Fruit fly (Drosophila melanogaster) whole organism, embryonic: ENCODE data around the gene CG7370.

Source experiments
- Adf1 ChIP-seq: fragments of 200-800 bp; sonication (Bioruptor generic); IDR thresholded peaks from 2 replicates; pipeline ENCODE4 v1.3.6; 2022; ENCODE audit warnings: missing biosample characterization, missing genetic modification characterization
- Antp ChIP-seq: fragments of 200-800 bp; sonication (Bioruptor generic); optimal IDR thresholded peaks from 3 replicates; lab custom pipeline; 2016; ENCODE audit warnings: missing biosample characterization, missing genetic modification characterization
- CG10543 ChIP-seq: fragments of 200-800 bp; sonication (Bioruptor generic); optimal IDR thresholded peaks from 3 replicates; lab custom pipeline; 2017; ENCODE audit warnings: missing biosample characterization, mild to moderate bottlenecking, missing genetic modification characterization, moderate library complexity
- CG10979 ChIP-seq: fragments of 200-800 bp; sonication (Bioruptor generic); optimal IDR thresholded peaks from 2 replicates; lab custom pipeline; 2018; ENCODE audit warnings: missing biosample characterization, mild to moderate bottlenecking, missing genetic modification characterization, moderate library complexity
- CG15479 ChIP-seq: fragments of 200-800 bp; sonication (Bioruptor generic); optimal IDR thresholded peaks from 3 replicates; lab custom pipeline; 2019; ENCODE audit warnings: missing biosample characterization, mild to moderate bottlenecking, missing genetic modification characterization, moderate library complexity
- CG15696 ChIP-seq: fragments of 200-800 bp; sonication (Bioruptor generic); optimal IDR thresholded peaks from 2 replicates; lab custom pipeline; 2019; ENCODE audit warnings: missing biosample characterization, mild to moderate bottlenecking, missing genetic modification characterization, moderate library complexity
- CG2199 ChIP-seq: fragments of 200-800 bp; sonication (Bioruptor generic); IDR thresholded peaks from 3 replicates; pipeline ENCODE4 v1.3.6; 2022; ENCODE audit warnings: missing biosample characterization, missing genetic modification characterization
- CG2678 ChIP-seq: fragments of 200-800 bp; sonication (Bioruptor generic); optimal IDR thresholded peaks from 3 replicates; lab custom pipeline; 2019; ENCODE audit warnings: missing biosample characterization, mild to moderate bottlenecking, missing genetic modification characterization, moderate library complexity
- CG32767 ChIP-seq: fragments of 200-800 bp; sonication (Bioruptor generic); IDR thresholded peaks from 2 replicates; pipeline ENCODE4 v1.3.6; 2022; ENCODE audit warnings: missing biosample characterization, missing genetic modification characterization
- CG33213 ChIP-seq: fragments of 200-800 bp; sonication (Bioruptor generic); optimal IDR thresholded peaks from 3 replicates; lab custom pipeline; 2016; ENCODE audit warnings: missing biosample characterization, missing genetic modification characterization
- CG5953 ChIP-seq: fragments of 200-800 bp; sonication (Bioruptor generic); IDR thresholded peaks from 2 replicates; pipeline ENCODE4 v1.3.6; 2022; ENCODE audit warnings: missing biosample characterization, missing genetic modification characterization
- CG6254 ChIP-seq: fragments of 200-800 bp; sonication (Bioruptor generic); optimal IDR thresholded peaks from 3 replicates; lab custom pipeline; 2017; ENCODE audit warnings: mild to moderate bottlenecking, missing biosample characterization, missing genetic modification reagents, missing genetic modification characterization
- CG7786 ChIP-seq: fragments of 200-800 bp; sonication (Bioruptor generic); optimal IDR thresholded peaks from 2 replicates; lab custom pipeline; 2016; ENCODE audit warnings: missing biosample characterization, missing genetic modification characterization
- CG8765 ChIP-seq: fragments of 200-800 bp; sonication (Bioruptor generic); IDR thresholded peaks from 2 replicates; pipeline ENCODE4 v1.3.6; 2022; ENCODE audit warnings: missing biosample characterization, missing genetic modification characterization
- CG9876 ChIP-seq: fragments of 200-800 bp; sonication (Bioruptor generic); optimal IDR thresholded peaks from 2 replicates; lab custom pipeline; 2016; ENCODE audit warnings: missing biosample characterization, missing genetic modification characterization
- D ChIP-seq, 2 experiments: fragments of 200-800 bp in 1 of 2; fragments of >200 bp in 1 of 2; sonication (Bioruptor generic) in 1 of 2; optimal IDR thresholded peaks; 2 replicates in 1 of 2; 3 replicates in 1 of 2; lab custom pipeline; 2017; ENCODE audit warnings: mild to moderate bottlenecking in 1 of 2, missing biosample characterization in 1 of 2, missing genetic modification characterization in 1 of 2, missing genetic modification reagents in 1 of 2
- D19A ChIP-seq: fragments of 200-800 bp; optimal IDR thresholded peaks from 3 replicates; lab custom pipeline; 2019; ENCODE audit warnings: missing biosample characterization, mild to moderate bottlenecking, missing genetic modification characterization, moderate library complexity
- Doc2 ChIP-seq: fragments of 200-800 bp; sonication (Bioruptor generic); IDR thresholded peaks from 2 replicates; pipeline ENCODE4 v1.3.6; 2022; ENCODE audit warnings: missing biosample characterization, missing genetic modification characterization
- E2f1 ChIP-seq: fragments of 200-800 bp; sonication (Bioruptor generic); IDR thresholded peaks from 2 replicates; pipeline ENCODE4 v1.3.6; 2022; ENCODE audit warnings: missing biosample characterization, missing genetic modification characterization
- Elba2 ChIP-seq: fragments of 200-800 bp; sonication (Bioruptor generic); optimal IDR thresholded peaks from 3 replicates; lab custom pipeline; 2016; ENCODE audit warnings: missing biosample characterization, missing genetic modification characterization
- Ets97D ChIP-seq: fragments of 200-800 bp; sonication (Bioruptor generic); optimal IDR thresholded peaks from 3 replicates; lab custom pipeline; 2016; ENCODE audit warnings: missing biosample characterization, missing genetic modification characterization
- HLH54F ChIP-seq: fragments of 200-800 bp; sonication (Bioruptor generic); optimal IDR thresholded peaks from 3 replicates; lab custom pipeline; 2016; ENCODE audit warnings: missing biosample characterization, missing genetic modification characterization
- HLHmδ ChIP-seq: fragments of 200-800 bp; sonication (Bioruptor generic); optimal IDR thresholded peaks from 2 replicates; lab custom pipeline; 2018; ENCODE audit warnings: missing biosample characterization, mild to moderate bottlenecking, missing genetic modification characterization, moderate library complexity
- Hmx ChIP-seq: fragments of 200-800 bp; sonication (Bioruptor generic); optimal IDR thresholded peaks from 2 replicates; lab custom pipeline; 2016; ENCODE audit warnings: missing biosample characterization, missing genetic modification characterization
- MBD-R2 ChIP-seq: fragments of 200-800 bp; sonication (Bioruptor generic); IDR thresholded peaks from 2 replicates; pipeline ENCODE4 v1.3.6; 2022; ENCODE audit warnings: missing biosample characterization, missing genetic modification characterization
- Meics ChIP-seq: fragments of 200-800 bp; sonication (Bioruptor generic); optimal IDR thresholded peaks from 2 replicates; lab custom pipeline; 2017; ENCODE audit warnings: missing biosample characterization, mild to moderate bottlenecking, missing genetic modification characterization
- Nf-YA ChIP-seq: fragments of 200-800 bp; sonication (Bioruptor generic); IDR thresholded peaks from 2 replicates; pipeline ENCODE4 v1.3.6; 2022; ENCODE audit warnings: missing biosample characterization, missing genetic modification characterization
- Nf-YB ChIP-seq: fragments of 200-800 bp; sonication (Bioruptor generic); optimal IDR thresholded peaks from 3 replicates; lab custom pipeline; 2019; ENCODE audit warnings: missing biosample characterization, mild to moderate bottlenecking, missing genetic modification characterization, moderate library complexity
- Nf-YC ChIP-seq: fragments of 200-800 bp; optimal IDR thresholded peaks from 3 replicates; lab custom pipeline; 2019; ENCODE audit warnings: missing biosample characterization, mild to moderate bottlenecking, missing genetic modification characterization, moderate library complexity
- Opbp ChIP-seq: fragments of 200-800 bp; sonication (Bioruptor generic); IDR thresholded peaks from 3 replicates; pipeline ENCODE4 v1.3.6; 2022; ENCODE audit warnings: missing biosample characterization, missing genetic modification characterization; ENCODE audit not compliant: partially characterized antibody
- Sry-β ChIP-seq: fragments of 200-800 bp; sonication (Bioruptor generic); optimal IDR thresholded peaks from 2 replicates; lab custom pipeline; 2018; ENCODE audit warnings: missing biosample characterization, mild to moderate bottlenecking, missing genetic modification characterization, moderate library complexity
- Ssrp ChIP-seq: fragments of 200-800 bp; sonication (Bioruptor generic); optimal IDR thresholded peaks from 2 replicates; lab custom pipeline; 2018; ENCODE audit warnings: missing biosample characterization, mild to moderate bottlenecking, missing genetic modification characterization, moderate library complexity
- Tbp ChIP-seq: fragments of >200 bp; optimal IDR thresholded peaks from 2 replicates; lab custom pipeline; 2018; ENCODE audit warnings: missing biosample characterization, missing genetic modification characterization
- bigmax ChIP-seq: fragments of 200-800 bp; sonication (Bioruptor generic); optimal IDR thresholded peaks from 2 replicates; lab custom pipeline; 2018; ENCODE audit warnings: missing biosample characterization, mild to moderate bottlenecking, missing genetic modification characterization
- dmrt99B ChIP-seq: fragments of 200-800 bp; sonication (Bioruptor generic); optimal IDR thresholded peaks from 2 replicates; lab custom pipeline; 2018; ENCODE audit warnings: missing biosample characterization, mild to moderate bottlenecking, missing genetic modification characterization, moderate library complexity
- ewg ChIP-seq: fragments of 200-800 bp; sonication (Bioruptor generic); optimal IDR thresholded peaks from 3 replicates; lab custom pipeline; 2017; ENCODE audit warnings: mild to moderate bottlenecking, missing biosample characterization, missing genetic modification reagents, missing genetic modification characterization
- exex ChIP-seq: fragments of 200-800 bp; sonication (Bioruptor generic); optimal IDR thresholded peaks from 4 replicates; lab custom pipeline; 2018; ENCODE audit warnings: missing biosample characterization, mild to moderate bottlenecking, missing genetic modification characterization, moderate library complexity
- fd3F ChIP-seq: fragments of 200-800 bp; sonication (Bioruptor generic); optimal IDR thresholded peaks from 2 replicates; lab custom pipeline; 2018; ENCODE audit warnings: missing biosample characterization, mild to moderate bottlenecking, missing genetic modification characterization, moderate library complexity
- fd96Cb ChIP-seq: fragments of 200-800 bp; sonication (Bioruptor generic); optimal IDR thresholded peaks from 2 replicates; lab custom pipeline; 2018; ENCODE audit warnings: missing biosample characterization, mild to moderate bottlenecking, missing genetic modification characterization, moderate library complexity
- fru ChIP-seq: fragments of >200 bp; optimal IDR thresholded peaks from 2 replicates; lab custom pipeline; 2017
- hth ChIP-seq: fragments of >200 bp; optimal IDR thresholded peaks from 2 replicates; lab custom pipeline; 2017; ENCODE audit warnings: inconsistent platforms
- kni ChIP-seq: fragments of 200-800 bp; sonication (Bioruptor generic); optimal IDR thresholded peaks from 3 replicates; lab custom pipeline; 2017; ENCODE audit warnings: mild to moderate bottlenecking, missing biosample characterization, missing genetic modification reagents, missing genetic modification characterization
- nom ChIP-seq: fragments of 200-800 bp; sonication (Bioruptor generic); optimal IDR thresholded peaks from 2 replicates; lab custom pipeline; 2017; ENCODE audit warnings: missing biosample characterization, missing genetic modification characterization, mild to moderate bottlenecking, moderate library complexity, missing genetic modification reagents
- pum ChIP-seq: fragments of 200-800 bp; sonication (Bioruptor generic); optimal IDR thresholded peaks from 2 replicates; lab custom pipeline; 2016; ENCODE audit warnings: missing biosample characterization, missing genetic modification characterization
- zfh1 ChIP-seq: fragments of 200-800 bp; sonication (Bioruptor generic); IDR thresholded peaks from 3 replicates; pipeline ENCODE4 v1.3.6; 2022; ENCODE audit warnings: missing biosample characterization, missing genetic modification characterization

CG7370 gene

dm6 chr3L:21808568-21808967 is 39.0 kb downstream of the CG7370 start, which contains the start of gene eg (continued):
- 0 out of 3 replicates have a peak, but pooled peaks have one; percentile 0 for TF ChIP-seq zfh1 (GFP tag; lab: Robert Waterston, UW)
- no peak for TF ChIP-seq Doc2 (GFP tag; lab: Robert Waterston, UW)
- peak; percentile 10 for TF ChIP-seq ewg (GFP tag; lab: Kevin White, UChicago)
- peak; percentile 20 for TF ChIP-seq CG15696 (tag; lab: Kevin White, UChicago)
- TF ChIP-seq CG8765: no peak
- no peak for TF ChIP-seq Hmx
- peak; percentile 62; the same call in 2 of the 3 replicates for TF ChIP-seq Opbp (GFP tag; lab: Robert Waterston, UW)
- no peak for TF ChIP-seq Ets97D (GFP tag; lab: Kevin White, UChicago)
- TF ChIP-seq Meics: peak; percentile 36
- TF ChIP-seq HLHmδ (GFP tag; lab: Kevin White, UChicago): peak; percentile 89
- no peak for TF ChIP-seq CG9876 (GFP tag; lab: Kevin White, UChicago)
- TF ChIP-seq CG6254: no peak
- no peak for TF ChIP-seq Elba2 (GFP tag; lab: Kevin White, UChicago)
- TF ChIP-seq D19A (tag; lab: Kevin White, UChicago): no peak
- TF ChIP-seq D (optimal IDR thresholded peaks at IDR 0.05; lab: Kevin White, UChicago): peak; percentile 72
- no peak for TF ChIP-seq D (GFP tag; optimal IDR thresholded peaks at IDR 0.05; lab: Kevin White, UChicago)
- TF ChIP-seq CG7786: no peak
- TF ChIP-seq Sry-β (GFP tag; lab: Kevin White, UChicago): no peak
- TF ChIP-seq nom: peak; percentile 53
- TF ChIP-seq CG2678 (tag; lab: Kevin White, UChicago): no peak
- no peak for TF ChIP-seq Nf-YA
- no peak for TF ChIP-seq Ssrp
- TF ChIP-seq CG32767 (GFP tag; lab: Robert Waterston, UW): no peak
- TF ChIP-seq MBD-R2 (GFP tag; lab: Robert Waterston, UW): no peak
- no peak for TF ChIP-seq hth (lab: Kevin White, UChicago)
- peak; percentile 15 for TF ChIP-seq kni
- peak; percentile 70 for TF ChIP-seq CG15479
- 0 out of 3 replicates have a peak, but pooled peaks have one; percentile 26 for TF ChIP-seq CG2199 (GFP tag; lab: Robert Waterston, UW)
- TF ChIP-seq fru (lab: Kevin White, UChicago): no peak
- no peak for TF ChIP-seq CG10543 (GFP tag; lab: Kevin White, UChicago)
- no peak for TF ChIP-seq Antp (GFP tag; lab: Kevin White, UChicago)
- no peak for TF ChIP-seq CG33213 (GFP tag; lab: Kevin White, UChicago)

- TF ChIP-seq Adf1 (GFP tag; lab: Robert Waterston, UW): no peak
- TF ChIP-seq CG5953 (GFP tag; lab: Robert Waterston, UW): no peak
- TF ChIP-seq exex (tag; lab: Kevin White, UChicago): no peak
- TF ChIP-seq E2f1 (GFP tag; lab: Robert Waterston, UW): no peak
- no peak for TF ChIP-seq CG6254
- TF ChIP-seq Tbp: no peak
- TF ChIP-seq HLH54F: no peak
- TF ChIP-seq bigmax: no peak
- no peak for TF ChIP-seq fd96Cb (tag; lab: Kevin White, UChicago)
- TF ChIP-seq fd3F: no peak
Measured at dm6 chr3L:21813598-21813997, 44.0 kb downstream of the CG7370 start, which contains the start of gene CG43895. CG43895 (minus strand) TSS chr3L:21813698.

DNA sequence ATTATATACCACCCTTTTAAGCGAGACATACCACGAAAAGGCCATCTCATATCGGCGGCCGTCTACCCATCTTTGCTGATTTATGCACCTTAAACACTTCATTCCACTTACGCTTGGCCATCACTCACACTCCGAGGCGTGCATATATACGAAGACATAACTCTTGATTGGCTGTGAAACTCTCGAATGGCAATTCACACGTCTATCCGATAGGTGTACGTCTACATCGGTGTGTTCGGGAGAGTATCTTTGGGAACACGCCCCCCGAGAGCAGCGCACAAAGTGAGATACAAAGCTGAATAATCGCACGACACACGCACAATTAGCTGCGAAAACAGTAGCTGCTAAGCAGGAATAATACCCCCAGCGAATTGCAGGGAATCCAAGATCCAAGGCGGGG is 49.1 kb downstream of the CG7370 start:
- TF ChIP-seq dmrt99B (tag; lab: Kevin White, UChicago): no peak
- TF ChIP-seq Nf-YB: peak; percentile 91
- TF ChIP-seq CG10979 (tag; lab: Kevin White, UChicago): no peak
- TF ChIP-seq pum (GFP tag; lab: Kevin White, UChicago): no peak
- peak; percentile 85 for TF ChIP-seq Nf-YC (tag; lab: Kevin White, UChicago)
